Fruit fly (Drosophila melanogaster) whole organism: Measurements from ENCODE around the gene Arp10.

Source experiments
- CG8478 ChIP-seq: fragments of >200 bp; optimal IDR thresholded peaks from 2 replicates; lab custom pipeline; 2018; ENCODE audit warnings: inconsistent platforms
- EcR ChIP-seq, 2 experiments: fragments of >200 bp; optimal IDR thresholded peaks; 2 replicates each; lab custom pipeline; 2017; ENCODE audit warnings: missing biosample characterization in 2 of 2, missing genetic modification characterization in 2 of 2, missing genetic modification reagents in 2 of 2
- psq ChIP-seq: fragments of >200 bp; optimal IDR thresholded peaks from 2 replicates; lab custom pipeline; 2017
- usp ChIP-seq: fragments of >200 bp; optimal IDR thresholded peaks from 2 replicates; lab custom pipeline; 2017; ENCODE audit warnings: missing biosample characterization, missing genetic modification characterization, mixed read lengths

dm6 chrX:19663859-19664728 is 18.1 kb upstream of the Arp10 start, which contains the start of the genes CG14223 and Ssu72:
- no peak for TF ChIP-seq usp (GFP tag; lab: Kevin White, UChicago)
- no peak for TF ChIP-seq EcR (GFP tag; optimal IDR thresholded peaks at IDR 0.05; lab: Kevin White, UChicago)
- TF ChIP-seq psq (lab: Kevin White, UChicago), result no peak
- TF ChIP-seq CG8478 (lab: Kevin White, UChicago), result no peak
